Worm (Caenorhabditis elegans) whole organism, L1 larva: ENCODE measurements around the gene C18H2.5.

Experiments
- C16A3.4 ChIP-seq: fragments of 150-350 bp; optimal IDR thresholded peaks from 2 replicates; lab custom pipeline; 2014; ENCODE audit warnings: missing biosample characterization, missing genetic modification characterization
- C34B4.2 ChIP-seq: sonication (generic microtip); optimal IDR thresholded peaks from 2 replicates; lab custom pipeline; 2017; ENCODE audit warnings: mild to moderate bottlenecking, missing genetic modification characterization, missing compliant biosample characterization
- aha-1 ChIP-seq: fragments of 150-350 bp; optimal IDR thresholded peaks from 2 replicates; lab custom pipeline; 2014; ENCODE audit warnings: missing biosample characterization, missing genetic modification characterization
- efl-3 ChIP-seq: fragments of 200-800 bp; sonication (Bioruptor generic); optimal IDR thresholded peaks from 2 replicates; lab custom pipeline; 2018; ENCODE audit warnings: mild to moderate bottlenecking, missing genetic modification characterization, missing compliant biosample characterization
- elt-2 ChIP-seq: sonication (generic microtip); optimal IDR thresholded peaks from 2 replicates; lab custom pipeline; 2016; ENCODE audit warnings: missing genetic modification characterization, mild to moderate bottlenecking, inconsistent platforms, missing compliant biosample characterization, missing genetic modification reagents
- fkh-10 ChIP-seq: sonication (generic microtip); optimal IDR thresholded peaks from 2 replicates; lab custom pipeline; 2017; ENCODE audit warnings: missing biosample characterization, missing genetic modification reagents, missing genetic modification characterization
- lin-14 ChIP-seq: fragments of 200-800 bp; sonication (Bioruptor generic); optimal IDR thresholded peaks from 2 replicates; lab custom pipeline; 2018; ENCODE audit warnings: mild to moderate bottlenecking, missing genetic modification characterization, moderate library complexity, missing compliant biosample characterization
- nhr-28 ChIP-seq: fragments of 150-350 bp; optimal IDR thresholded peaks from 2 replicates; lab custom pipeline; 2014; ENCODE audit warnings: missing biosample characterization, missing genetic modification characterization
- pag-3 ChIP-seq: sonication (generic microtip); optimal IDR thresholded peaks from 2 replicates; lab custom pipeline; 2017; ENCODE audit warnings: missing genetic modification characterization, mild to moderate bottlenecking, missing compliant biosample characterization, antibody characterized with exemption, borderline replicate concordance; ENCODE audit not compliant: insufficient read depth
- skn-1 ChIP-seq: fragments of 150-350 bp; optimal IDR thresholded peaks from 2 replicates; lab custom pipeline; 2014; ENCODE audit warnings: missing biosample characterization, missing genetic modification characterization
- snpc-4 ChIP-seq: fragments of 150-350 bp; optimal IDR thresholded peaks from 2 replicates; lab custom pipeline; 2014; ENCODE audit warnings: missing biosample characterization, missing genetic modification characterization
- ztf-4 ChIP-seq: fragments of 150-350 bp; optimal IDR thresholded peaks from 2 replicates; lab custom pipeline; 2014; ENCODE audit warnings: missing biosample characterization, missing genetic modification characterization

ce11 chrIII:7737646-7738258, 43.6 kb upstream of the C18H2.5 start:
- TF ChIP-seq C16A3.4, result no peak
- TF ChIP-seq fkh-10 (GFP tag; lab: Kevin White, UChicago), result no peak
- no peak for TF ChIP-seq elt-2
- TF ChIP-seq lin-14 (GFP tag; lab: Kevin White, UChicago), result no peak
- no peak for TF ChIP-seq skn-1 (tag; lab: Kevin White, UChicago)
- TF ChIP-seq efl-3 (GFP tag; lab: Kevin White, UChicago), result no peak
- TF ChIP-seq nhr-28 (tag; lab: Kevin White, UChicago), result no peak
- TF ChIP-seq snpc-4, result no peak
- TF ChIP-seq C34B4.2, result no peak
- no peak for TF ChIP-seq pag-3
- TF ChIP-seq aha-1 (tag; lab: Kevin White, UChicago), result no peak
- TF ChIP-seq ztf-4 (tag; lab: Kevin White, UChicago), result peak; percentile 40
